Fruit fly (Drosophila melanogaster): ENCODE measurements around the gene Ir62a.
A peak's percentile ranks its signal among the peaks of the same experiment; 100 is the strongest.

Ir62a gene

DNA sequence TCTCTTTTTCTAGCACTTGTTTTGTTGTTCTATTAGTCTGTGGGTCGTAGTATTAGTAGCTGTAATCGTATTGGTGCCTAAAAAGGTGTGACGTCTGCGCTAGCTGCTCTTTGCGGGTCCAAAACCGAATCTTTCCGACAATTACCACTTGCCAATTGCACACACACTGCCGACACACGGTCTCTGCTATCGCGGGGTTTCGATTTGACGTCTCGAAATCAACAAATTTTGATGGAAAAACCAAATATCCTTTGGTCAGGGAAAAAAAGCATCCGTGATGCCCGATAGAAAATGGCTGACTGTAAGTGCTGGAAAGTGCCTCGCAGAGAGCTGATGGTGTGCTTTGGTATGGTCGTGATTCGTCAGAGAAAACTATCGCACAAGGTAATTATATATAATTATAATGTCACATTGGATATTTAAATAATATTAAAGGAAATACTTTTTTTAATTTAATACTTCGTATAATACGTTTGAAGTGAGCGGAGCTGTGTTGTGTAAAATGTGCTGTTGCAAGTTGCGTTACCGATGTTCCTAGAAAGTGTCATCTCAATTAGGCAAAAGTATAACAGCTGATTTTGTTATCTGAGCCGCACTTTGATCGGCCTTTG is 27.2 kb upstream of the Ir62a start, which contains the start of the genes Pex10 and CG12099 (continued):
- TF ChIP-seq Hr78 (GFP tag; optimal IDR thresholded peaks at IDR 0.05) (no peak), CG7786 (GFP tag; optimal IDR thresholded peaks at IDR 0.05) (peak; percentile 48), ash1 (GFP tag; optimal IDR thresholded peaks at IDR 0.05) (no peak), pan (optimal IDR thresholded peaks at IDR 0.05) (no peak), pan (GFP tag; optimal IDR thresholded peaks at IDR 0.05 in 1 of 2, IDR thresholded peaks at IDR 0.05 in 1 of 2) (peak in 1 of 2 experiments; percentile 89), CG15696 (tag; optimal IDR thresholded peaks at IDR 0.05) (peak; percentile 91), ham (GFP tag; IDR thresholded peaks at IDR 0.05) (peak; percentile 77; the same call in 1 of the 2 replicates), CG30020 (tag; optimal IDR thresholded peaks at IDR 0.05) (peak; percentile 81), lola (GFP tag; optimal IDR thresholded peaks at IDR 0.05) (peak in 1 of 3 experiments; percentile 89), Ets97D (GFP tag; optimal IDR thresholded peaks at IDR 0.05) (peak; percentile 73), sd (tag; optimal IDR thresholded peaks at IDR 0.05) (no peak), CG12104 (GFP tag; optimal IDR thresholded peaks at IDR 0.05) (peak; percentile 81), CG33557 (GFP tag; optimal IDR thresholded peaks at IDR 0.05) (peak; percentile 84), pros (GFP tag; optimal IDR thresholded peaks at IDR 0.05) (peak; percentile 32), cato (GFP tag; optimal IDR thresholded peaks at IDR 0.05; ENCODE audit: borderline replicate concordance) (peak; percentile 84), ems (GFP tag; optimal IDR thresholded peaks at IDR 0.05) (peak; percentile 76), caup (GFP tag; optimal IDR thresholded peaks at IDR 0.05; ENCODE audit: severe bottlenecking) (peak; percentile 88), CG11695 (GFP tag; IDR thresholded peaks at IDR 0.05) (peak; percentile 84), CG11456 (GFP tag; IDR thresholded peaks at IDR 0.05) (peak; percentile 93), nau (GFP tag; optimal IDR thresholded peaks at IDR 0.05) (no peak), dimm (GFP tag; IDR thresholded peaks at IDR 0.05) (no peak), CG18262 (tag; optimal IDR thresholded peaks at IDR 0.05) (peak; percentile 85), YL-1 (GFP tag; optimal IDR thresholded peaks at IDR 0.05) (peak; percentile 99), HLH54F (GFP tag; optimal IDR thresholded peaks at IDR 0.05) (peak; percentile 72), Gsc (GFP tag; IDR thresholded peaks at IDR 0.05) (peak; percentile 68), CG11504 (tag; optimal IDR thresholded peaks at IDR 0.05) (no peak), CG3163 (GFP tag; optimal IDR thresholded peaks at IDR 0.05) (peak; percentile 28), CG16863 (GFP tag; optimal IDR thresholded peaks at IDR 0.05) (peak; percentile 61), CG34376 (GFP tag; optimal IDR thresholded peaks at IDR 0.05) (peak; percentile 85), zen (tag; optimal IDR thresholded peaks at IDR 0.05) (peak; percentile 89), CG8359 (GFP tag; optimal IDR thresholded peaks at IDR 0.05; ENCODE audit: borderline replicate concordance) (peak; percentile 15), CG14860 (GFP tag; IDR thresholded peaks at IDR 0.05; ENCODE audit: partially characterized antibody) (peak; percentile 96), CG15073 (GFP tag; optimal IDR thresholded peaks at IDR 0.05) (peak; percentile 48), tna (GFP tag; IDR thresholded peaks at IDR 0.05; ENCODE audit: partially characterized antibody) (peak; percentile 79), HHEX (GFP tag; optimal IDR thresholded peaks at IDR 0.05) (peak; percentile 76), jumu (GFP tag; optimal IDR thresholded peaks at IDR 0.05) (peak; percentile 55), CG15514 (GFP tag; optimal IDR thresholded peaks at IDR 0.05) (peak; percentile 89), CG3838 (GFP tag; optimal IDR thresholded peaks at IDR 0.05) (peak; percentile 59), CG4820 (GFP tag; optimal IDR thresholded peaks at IDR 0.05) (peak; percentile 81), HLH4C (GFP tag; IDR thresholded peaks at IDR 0.05; ENCODE audit: partially characterized antibody) (peak; percentile 89), bbx (GFP tag; IDR thresholded peaks at IDR 0.05; ENCODE audit: partially characterized antibody) (peak; percentile 84), zfh1 (GFP tag; IDR thresholded peaks at IDR 0.05) (peak; percentile 88), CG43689 (GFP tag; IDR thresholded peaks at IDR 0.05) (peak; percentile 69; the same call in 1 of the 2 replicates), Hr51 (GFP tag; optimal IDR thresholded peaks at IDR 0.05) (peak; percentile 84 to 85), ap (GFP tag; IDR thresholded peaks at IDR 0.05) (peak; percentile 85), CrebB (tag; optimal IDR thresholded peaks at IDR 0.05) (peak; percentile 72), Lim3 (GFP tag; IDR thresholded peaks at IDR 0.05) (peak; percentile 72), inv (GFP tag; IDR thresholded peaks at IDR 0.05; ENCODE audit: partially characterized antibody) (peak; percentile 90)
